Worm (Caenorhabditis elegans): ENCODE data around the gene T23G7.2.

ce11 chrII:9126965-9127364 is 45.8 kb downstream of the T23G7.2 start:
- TF ChIP-seq egl-27 (tag; optimal IDR thresholded peaks at IDR 0.05): no peak
- no peak for TF ChIP-seq jun-1 (tag; optimal IDR thresholded peaks at IDR 0.05)
- no peak for TF ChIP-seq nhr-76 (tag; optimal IDR thresholded peaks at IDR 0.05)
- no peak for TF ChIP-seq nhr-67 (tag; optimal IDR thresholded peaks at IDR 0.05)
- no peak for TF ChIP-seq snpc-4 (tag; optimal IDR thresholded peaks at IDR 0.05)
- TF ChIP-seq nfya-1 (tag; optimal IDR thresholded peaks at IDR 0.05; ENCODE audit: insufficient read depth): no peak
- TF ChIP-seq mdl-1 (tag; optimal IDR thresholded peaks at IDR 0.05): no peak
- no peak for TF ChIP-seq pqm-1 (tag; optimal IDR thresholded peaks at IDR 0.05)
- TF ChIP-seq ceh-16 (tag; optimal IDR thresholded peaks at IDR 0.05): no peak
- no peak for TF ChIP-seq R02D3.7 (tag; optimal IDR thresholded peaks at IDR 0.05)
- peak; percentile 98 for TF ChIP-seq fos-1 (tag; optimal IDR thresholded peaks at IDR 0.05)
- no peak for TF ChIP-seq lin-15B (tag; optimal IDR thresholded peaks at IDR 0.05)
- TF ChIP-seq elt-3 (tag; optimal IDR thresholded peaks at IDR 0.05): peak in 1 of 3 experiments; percentile 3
